Worm (Caenorhabditis elegans) whole organism, dauer: Measurements from ENCODE around the gene C13A2.7.

Experiments used
- unc-62 ChIP-seq: sonication (generic microtip); optimal IDR thresholded peaks from 2 replicates; lab custom pipeline; 2017; ENCODE audit warnings: missing biosample characterization, missing genetic modification reagents, missing genetic modification characterization

Gene C13A2.7

DNA sequence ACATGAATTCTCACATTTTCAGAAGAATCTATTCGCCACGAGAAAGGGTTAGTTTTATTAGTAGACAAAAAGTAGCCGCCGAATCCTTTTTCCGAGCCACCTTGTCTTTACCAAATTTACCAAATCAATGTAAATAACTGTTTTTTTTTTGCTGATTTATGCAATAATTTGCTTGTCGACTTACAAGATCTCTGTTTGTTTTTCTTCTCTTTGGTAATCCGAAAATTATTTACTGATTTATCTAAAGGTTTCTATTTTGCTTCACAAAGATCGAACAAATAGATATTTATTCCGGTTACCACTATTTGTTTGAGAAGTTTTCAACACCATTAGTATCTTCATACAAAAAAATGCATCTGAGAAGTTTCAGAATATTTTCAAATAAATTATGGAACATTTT, at the start of gene C13A2.7:
Gene C13A2.7, plus strand, starts transcription at position 301 of the 400 bp plus-strand sequence.
- no peak for TF ChIP-seq unc-62 (GFP tag; lab: Kevin White, UChicago)

DNA sequence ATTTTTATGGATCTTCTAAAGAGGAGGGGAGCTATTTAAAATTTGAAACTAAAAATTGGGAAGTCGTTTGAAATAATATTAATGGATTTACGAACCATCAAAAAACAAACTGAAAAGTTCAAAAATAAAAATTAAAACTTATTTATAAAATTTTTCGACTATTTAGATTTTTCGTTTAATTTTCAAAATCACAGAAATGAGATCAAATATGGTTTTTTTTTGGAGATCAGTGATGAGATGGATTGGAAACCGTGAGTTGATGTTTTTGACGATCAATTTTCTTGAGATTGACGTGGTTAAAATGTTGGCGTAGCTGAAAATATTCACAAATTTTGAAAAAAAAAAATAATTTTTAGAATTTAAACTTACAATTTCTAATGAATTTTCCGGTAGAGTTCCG, 47.1 kb upstream of the C13A2.7 start, which contains the start of gene C13F10.5:
Gene C13F10.5, minus strand, starts transcription at position 101 of the 400 bp plus-strand sequence.
- TF ChIP-seq unc-62 (GFP tag; lab: Kevin White, UChicago), result no peak

DNA sequence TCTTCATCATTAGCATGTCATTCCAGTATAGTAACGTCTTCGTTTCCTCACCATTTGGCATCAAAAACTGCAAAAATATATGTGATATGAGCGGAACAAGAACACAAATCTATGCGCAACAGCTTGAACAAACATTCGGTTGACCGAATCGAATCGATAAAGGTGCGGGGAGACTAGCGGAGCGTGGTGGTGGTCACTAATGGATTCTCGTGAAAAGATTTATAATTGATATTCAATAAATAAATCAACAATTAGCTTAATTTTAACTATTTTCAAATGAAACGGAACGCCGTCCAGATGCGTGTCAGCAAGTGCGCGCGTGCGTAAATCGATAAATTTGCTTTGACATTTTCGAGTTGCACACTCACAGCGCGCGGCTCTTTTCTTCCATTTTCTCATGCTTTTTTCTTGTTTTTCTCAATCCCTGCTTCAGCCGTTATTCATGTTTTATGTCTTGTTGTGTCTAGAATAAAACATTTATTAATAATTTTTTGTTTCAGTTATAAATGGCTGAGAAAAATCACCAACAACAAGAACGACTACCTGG, 45.1 kb upstream of the C13A2.7 start, which contains the start of the genes C13F10.8, C13F10.6 and kxd-1:
Gene C13F10.8, minus strand, starts transcription at position 51 of the 547 bp plus-strand sequence.
Gene C13F10.6, minus strand, starts transcription at position 67 of the 547 bp plus-strand sequence.
Gene kxd-1, plus strand, starts transcription at position 497 of the 547 bp plus-strand sequence.
- no peak for TF ChIP-seq unc-62 (GFP tag; lab: Kevin White, UChicago)

DNA sequence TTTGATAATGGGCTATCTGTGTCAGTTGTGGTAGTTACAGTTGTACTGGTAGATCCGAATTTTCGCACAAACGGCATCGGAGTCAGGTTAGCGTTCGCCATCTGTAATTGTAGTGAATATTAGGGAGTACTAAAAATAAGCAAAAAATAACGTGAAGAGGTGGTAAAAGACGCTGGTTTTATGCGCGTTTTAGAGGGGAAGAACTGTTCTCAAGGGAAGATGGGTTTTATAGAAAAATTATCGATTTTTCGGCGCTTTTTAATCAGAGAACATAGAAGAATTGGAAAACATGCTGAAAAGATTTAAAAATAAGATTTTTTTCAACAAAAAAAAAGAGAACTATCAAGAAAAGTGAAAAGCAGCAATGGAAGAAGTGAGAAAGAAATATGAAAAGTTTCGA, 43.0 kb upstream of the C13A2.7 start, which contains the start of gene C13F10.7:
Gene C13F10.7, minus strand, starts transcription at position 101 of the 400 bp plus-strand sequence.
- TF ChIP-seq unc-62 (GFP tag; lab: Kevin White, UChicago), result no peak

DNA sequence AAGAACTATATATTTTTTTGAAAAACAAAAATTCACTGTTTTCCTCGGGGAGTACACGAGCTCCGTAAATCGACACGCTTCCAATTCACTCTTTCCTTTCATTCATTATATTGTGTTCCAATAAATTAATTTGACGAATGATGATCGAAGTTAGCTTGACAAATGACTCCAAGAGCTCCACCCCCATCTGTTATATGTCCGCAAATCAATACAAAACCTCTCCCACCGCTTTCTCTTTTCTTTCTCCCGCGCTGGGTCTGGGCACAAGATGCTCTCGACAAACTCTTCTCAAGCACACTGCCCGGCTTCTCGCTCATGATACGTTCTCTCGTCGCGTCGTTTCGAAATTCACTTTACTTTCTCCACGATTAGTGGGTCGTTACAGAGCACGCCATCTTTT, 42.2 kb upstream of the C13A2.7 start, which contains the start of gene C13F10.1:
Gene C13F10.1, plus strand, starts transcription at position 138 of the 400 bp plus-strand sequence.
- no peak for TF ChIP-seq unc-62 (GFP tag; lab: Kevin White, UChicago)

DNA sequence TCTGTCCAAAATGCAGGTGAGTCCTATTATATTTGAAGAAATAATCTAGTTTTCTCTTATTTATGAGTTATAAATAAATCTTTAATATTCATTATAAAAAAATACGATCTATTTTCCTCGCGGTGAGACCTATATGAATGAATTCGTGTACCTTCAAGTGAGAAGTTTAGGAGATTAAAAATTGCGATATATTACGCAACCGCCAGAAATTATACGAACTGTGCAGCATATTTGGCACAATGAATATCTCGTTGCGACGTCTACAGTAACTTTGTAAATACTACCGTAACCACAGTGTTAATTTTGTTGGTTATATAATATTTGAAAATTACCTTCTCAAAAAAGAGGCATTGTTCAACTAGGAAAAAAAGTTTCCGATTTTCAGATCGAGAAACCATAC, 41.8 kb upstream of the C13A2.7 start:
- TF ChIP-seq unc-62 (GFP tag; lab: Kevin White, UChicago), result no peak

DNA sequence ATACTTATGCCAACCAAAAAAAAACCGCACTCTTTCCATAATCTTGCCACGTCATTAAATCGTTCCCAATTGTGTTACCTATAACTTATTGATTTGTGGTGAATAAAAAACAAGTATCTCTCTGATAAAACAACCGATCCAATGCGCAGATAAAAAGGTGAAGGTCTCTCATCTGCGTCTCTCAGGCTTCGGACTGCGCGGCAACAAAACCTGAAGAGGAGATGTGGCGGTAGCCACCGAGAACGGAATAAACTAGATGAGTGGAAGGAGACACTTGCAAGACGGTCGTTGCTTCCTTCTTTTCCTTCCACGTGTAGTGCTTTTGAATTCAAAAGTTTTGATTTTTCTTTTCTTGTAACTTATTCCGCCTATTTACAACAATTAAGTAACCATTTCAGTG, 41.2 kb upstream of the C13A2.7 start, which contains the start of gene fkb-3:
Gene fkb-3, plus strand, starts transcription at position 277 of the 400 bp plus-strand sequence.
- no peak for TF ChIP-seq unc-62 (GFP tag; lab: Kevin White, UChicago)

DNA sequence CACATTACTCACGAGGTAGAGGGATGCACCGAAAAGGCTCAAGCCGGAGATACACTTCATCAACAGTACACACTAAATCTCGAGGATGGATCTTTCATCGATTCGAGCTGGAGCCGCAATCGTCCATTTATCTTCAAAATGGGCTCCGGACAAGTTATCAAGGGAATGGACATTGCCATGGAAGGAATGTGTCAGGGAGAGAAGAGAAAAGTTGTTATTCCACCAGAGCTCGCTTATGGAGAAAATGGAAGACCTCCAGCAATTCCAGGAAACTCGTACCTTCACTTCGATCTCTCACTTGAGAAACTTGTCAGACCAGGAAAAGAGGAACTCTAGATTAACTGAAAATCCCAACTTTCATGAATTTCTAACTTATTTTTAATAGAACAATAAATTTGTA, 40.2 kb upstream of the C13A2.7 start:
- TF ChIP-seq unc-62 (GFP tag; lab: Kevin White, UChicago), result no peak

DNA sequence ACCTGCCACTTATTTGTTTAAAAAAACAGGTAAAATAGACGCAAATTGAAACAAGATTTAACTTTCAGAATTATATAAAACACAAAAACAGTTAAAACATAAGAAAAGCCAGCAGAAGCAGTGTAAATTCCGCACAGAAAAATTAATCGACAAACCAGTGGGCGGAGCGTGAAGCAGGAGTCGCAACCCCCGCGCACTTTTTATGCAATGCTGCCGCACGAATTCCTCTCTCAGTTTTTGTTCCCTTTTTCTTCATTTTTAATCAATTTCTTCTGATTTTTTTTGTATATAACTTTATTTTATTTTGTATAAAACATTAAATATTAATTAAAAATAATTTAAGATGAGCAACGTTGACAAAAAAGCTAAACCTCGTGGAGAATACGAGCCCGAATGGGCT, 35.3 kb upstream of the C13A2.7 start, which contains the start of the genes gei-6 and krr-1:
Gene gei-6, minus strand, starts transcription at position 2 of the 400 bp plus-strand sequence.
Gene krr-1, plus strand, starts transcription at position 344 of the 400 bp plus-strand sequence.
- no peak for TF ChIP-seq unc-62 (GFP tag; lab: Kevin White, UChicago)

DNA sequence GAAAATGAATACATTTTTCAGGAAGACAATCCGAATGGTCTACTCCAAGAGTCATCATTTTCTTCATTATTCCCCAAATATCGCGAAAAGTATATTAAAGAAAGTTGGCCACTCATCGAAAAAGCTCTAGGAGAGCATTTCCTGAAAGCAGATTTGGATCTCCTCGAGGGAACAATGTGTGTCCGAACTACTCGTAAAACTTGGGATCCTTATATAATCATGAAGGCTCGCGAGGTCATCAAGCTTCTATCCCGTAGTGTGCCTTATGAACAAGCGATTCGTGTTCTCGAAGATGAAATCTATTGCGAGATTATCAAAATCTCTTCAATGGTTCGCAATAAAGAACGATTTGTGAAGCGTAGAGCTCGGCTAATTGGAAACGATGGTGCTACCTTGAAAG, 34.6 kb upstream of the C13A2.7 start:
- TF ChIP-seq unc-62 (GFP tag; lab: Kevin White, UChicago), result no peak

DNA sequence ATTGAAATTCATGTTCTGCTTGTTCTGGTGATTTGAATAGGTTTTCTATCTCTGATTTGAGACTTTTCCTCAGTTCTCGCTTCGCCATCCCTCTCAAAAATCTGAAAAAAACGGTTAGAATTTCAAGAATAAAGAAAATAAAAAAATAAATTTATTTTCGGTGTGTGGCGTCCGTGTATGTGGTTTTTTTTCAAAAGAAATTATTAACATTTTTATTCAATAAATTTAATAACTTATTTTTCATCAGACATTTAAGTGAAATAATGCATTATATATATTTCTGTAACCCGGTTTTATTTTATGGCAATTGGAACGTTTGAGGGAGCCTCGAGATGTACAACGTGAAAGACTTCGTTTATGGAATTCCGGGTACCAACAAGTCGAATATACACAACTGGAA, 31.4 kb upstream of the C13A2.7 start, which contains the start of gene C05C8.5:
Gene C05C8.5, minus strand, starts transcription at position 101 of the 400 bp plus-strand sequence.
- TF ChIP-seq unc-62 (GFP tag; lab: Kevin White, UChicago), result no peak

DNA sequence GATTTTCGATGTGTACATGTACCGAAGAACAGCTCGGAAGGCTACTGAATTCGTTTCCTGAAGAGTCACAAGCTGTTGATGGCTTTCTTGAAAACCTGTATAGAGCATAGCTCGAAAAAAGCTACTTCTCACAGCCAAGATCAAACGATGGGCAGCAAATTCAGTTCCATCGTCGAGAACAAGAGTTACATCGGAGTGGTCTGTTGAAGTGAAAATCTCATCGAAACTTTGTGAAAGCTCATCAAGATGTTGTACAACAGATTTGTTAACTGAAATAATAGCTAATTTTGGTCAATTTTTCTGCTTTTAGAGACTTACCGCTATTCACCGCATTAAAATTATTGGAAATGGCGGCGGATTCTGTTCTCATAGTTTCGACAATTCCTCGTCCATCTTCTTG, 29.4 kb upstream of the C13A2.7 start:
- no peak for TF ChIP-seq unc-62 (GFP tag; lab: Kevin White, UChicago)

DNA sequence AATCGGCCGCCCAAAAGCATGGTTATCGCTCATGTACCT, 29.2 kb upstream of the C13A2.7 start, which contains the start of gene hpo-9:
Gene hpo-9, minus strand, starts transcription at position 37 of the 39 bp plus-strand sequence.
- no peak for TF ChIP-seq unc-62 (GFP tag; lab: Kevin White, UChicago)

DNA sequence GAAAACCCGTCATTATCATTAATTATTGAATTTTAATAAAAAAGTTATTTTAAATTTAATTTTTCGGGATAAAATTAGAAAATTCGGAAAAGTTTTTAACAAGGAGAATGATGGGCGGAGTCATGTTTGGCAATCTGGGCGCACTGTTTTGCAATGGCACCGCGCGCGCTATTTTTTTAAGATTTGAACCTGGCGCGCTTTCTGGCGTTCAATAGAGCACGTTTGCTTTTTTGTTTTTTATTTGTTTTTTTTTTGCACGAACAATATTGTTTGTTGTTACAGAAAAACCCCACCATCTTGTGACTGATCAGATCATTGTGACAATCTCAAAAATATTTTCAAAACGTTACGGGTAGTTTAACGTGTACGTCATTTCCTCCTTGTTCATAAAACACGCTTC, 29.0 kb upstream of the C13A2.7 start, which contains the start of gene hyls-1:
Gene hyls-1, plus strand, starts transcription at position 249 of the 400 bp plus-strand sequence.
- no peak for TF ChIP-seq unc-62 (GFP tag; lab: Kevin White, UChicago)

DNA sequence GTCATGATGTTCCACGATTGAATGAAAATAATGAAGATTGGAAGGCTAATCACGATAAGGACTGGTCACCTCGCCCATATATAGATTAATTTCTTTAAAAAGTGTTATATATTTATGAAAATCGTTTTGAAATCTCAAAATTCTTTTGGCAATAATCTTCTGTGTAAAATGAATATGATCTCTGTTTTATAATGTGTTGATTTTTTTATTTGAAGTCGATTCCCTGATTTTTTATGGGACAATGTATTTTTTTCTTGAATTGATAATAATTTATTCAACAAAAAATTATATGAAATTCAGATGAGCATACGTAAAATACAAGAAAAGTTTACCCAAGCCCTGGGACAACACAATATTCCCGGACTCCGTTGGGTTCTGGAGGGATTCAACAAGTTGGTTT, 26.6 kb upstream of the C13A2.7 start, which contains the start of gene C05C8.1:
Gene C05C8.1, plus strand, starts transcription at position 301 of the 400 bp plus-strand sequence.
- TF ChIP-seq unc-62 (GFP tag; lab: Kevin White, UChicago), result no peak

DNA sequence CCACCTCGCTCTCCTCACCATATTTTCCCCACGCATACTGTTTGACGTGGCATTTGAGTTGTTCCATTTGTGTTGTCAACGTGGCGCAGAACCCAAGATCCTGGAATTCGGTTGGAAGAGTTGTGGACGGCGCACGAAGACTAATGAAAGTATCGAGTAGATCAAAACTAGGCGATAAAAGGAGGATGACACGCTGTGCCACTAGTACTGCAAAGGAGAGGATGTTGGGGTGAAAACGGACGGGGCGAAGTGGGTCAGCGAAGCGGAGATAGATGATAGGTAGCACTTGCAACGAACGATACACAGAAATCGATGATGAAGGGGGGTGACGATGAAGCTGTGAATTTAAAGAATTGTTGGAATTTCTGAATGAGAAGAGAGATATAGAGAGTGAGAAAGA, 19.2 kb upstream of the C13A2.7 start, which contains the start of gene C05C8.7:
Gene C05C8.7, minus strand, starts transcription at position 100 of the 400 bp plus-strand sequence.
- no peak for TF ChIP-seq unc-62 (GFP tag; lab: Kevin White, UChicago)
